Fruit fly (Drosophila melanogaster) whole organism, embryonic: ENCODE data around the gene Tasp1.
A peak's percentile ranks its signal among the peaks of the same experiment; 100 is the strongest.

Source experiments
- B-H2 ChIP-seq: fragments of 200-800 bp; sonication (Bioruptor generic); optimal IDR thresholded peaks from 2 replicates; lab custom pipeline; 2018; ENCODE audit warnings: missing biosample characterization, mild to moderate bottlenecking, missing genetic modification characterization
- Blimp-1 ChIP-seq: fragments of 200-800 bp; sonication (Bioruptor generic); optimal IDR thresholded peaks from 3 replicates; lab custom pipeline; 2018; ENCODE audit warnings: missing biosample characterization, missing genetic modification characterization, mild to moderate bottlenecking, moderate library complexity, missing genetic modification reagents
- CG10321 ChIP-seq: fragments of 200-800 bp; sonication (Bioruptor generic); IDR thresholded peaks from 2 replicates; pipeline ENCODE4 v1.3.6; 2022; ENCODE audit warnings: missing biosample characterization, missing genetic modification characterization
- CG10462 ChIP-seq: fragments of 200-800 bp; sonication (Bioruptor generic); optimal IDR thresholded peaks from 2 replicates; lab custom pipeline; 2016; ENCODE audit warnings: missing biosample characterization, missing genetic modification characterization
- CG12104 ChIP-seq: fragments of 200-800 bp; sonication (Bioruptor generic); optimal IDR thresholded peaks from 3 replicates; lab custom pipeline; 2016; ENCODE audit warnings: missing biosample characterization, missing genetic modification characterization
- CG12744 ChIP-seq: fragments of 200-800 bp; sonication (Bioruptor generic); optimal IDR thresholded peaks from 2 replicates; lab custom pipeline; 2016; ENCODE audit warnings: missing biosample characterization, missing genetic modification characterization
- CG14860 ChIP-seq: fragments of 200-800 bp; sonication (Bioruptor generic); IDR thresholded peaks from 3 replicates; pipeline ENCODE4 v1.3.6; 2022; ENCODE audit warnings: missing biosample characterization, missing genetic modification characterization; ENCODE audit not compliant: partially characterized antibody
- CG14965 ChIP-seq: fragments of 200-800 bp; sonication (Bioruptor generic); optimal IDR thresholded peaks from 2 replicates; lab custom pipeline; 2016; ENCODE audit warnings: missing biosample characterization, missing genetic modification characterization, borderline replicate concordance
- CG15514 ChIP-seq: fragments of 200-800 bp; sonication (Bioruptor generic); optimal IDR thresholded peaks from 3 replicates; lab custom pipeline; 2017; ENCODE audit warnings: missing biosample characterization, missing genetic modification characterization, mild to moderate bottlenecking, moderate library complexity, missing genetic modification reagents
- CG16779 ChIP-seq: fragments of 200-800 bp; sonication (Bioruptor generic); IDR thresholded peaks from 2 replicates; pipeline ENCODE4 v1.3.6; 2022; ENCODE audit warnings: missing biosample characterization, missing genetic modification characterization
- CG17361 ChIP-seq: fragments of 200-800 bp; sonication (Bioruptor generic); IDR thresholded peaks from 3 replicates; pipeline ENCODE4 v1.3.6; 2022; ENCODE audit warnings: missing biosample characterization, missing genetic modification characterization
- CG17912 ChIP-seq: fragments of 200-800 bp; sonication (Bioruptor generic); optimal IDR thresholded peaks from 2 replicates; lab custom pipeline; 2018; ENCODE audit warnings: missing biosample characterization, mild to moderate bottlenecking, missing genetic modification characterization
- CG30020 ChIP-seq: fragments of 200-800 bp; optimal IDR thresholded peaks from 2 replicates; lab custom pipeline; 2019; ENCODE audit warnings: missing biosample characterization, mild to moderate bottlenecking, missing genetic modification characterization, moderate library complexity
- CG31224 ChIP-seq: fragments of 200-800 bp; sonication (Bioruptor generic); IDR thresholded peaks from 2 replicates; pipeline ENCODE4 v1.3.6; 2022; ENCODE audit warnings: missing biosample characterization, missing genetic modification characterization
- CG32532 ChIP-seq: fragments of 200-800 bp; sonication (Bioruptor generic); IDR thresholded peaks from 2 replicates; pipeline ENCODE4 v1.3.6; 2022; ENCODE audit warnings: missing biosample characterization, missing genetic modification characterization
- CG3407 ChIP-seq: fragments of 200-800 bp; sonication (Bioruptor generic); optimal IDR thresholded peaks from 2 replicates; lab custom pipeline; 2018; ENCODE audit warnings: missing biosample characterization, mild to moderate bottlenecking, missing genetic modification characterization
- CG4282 ChIP-seq: fragments of 200-800 bp; sonication (Bioruptor generic); optimal IDR thresholded peaks from 2 replicates; lab custom pipeline; 2016; ENCODE audit warnings: missing biosample characterization, missing genetic modification characterization
- CG4617 ChIP-seq: fragments of 200-800 bp; sonication (Bioruptor generic); optimal IDR thresholded peaks from 3 replicates; lab custom pipeline; 2016; ENCODE audit warnings: missing biosample characterization, missing genetic modification characterization, borderline replicate concordance
- CG4707 ChIP-seq: fragments of 200-800 bp; sonication (Bioruptor generic); optimal IDR thresholded peaks from 2 replicates; lab custom pipeline; 2018; ENCODE audit warnings: missing biosample characterization, mild to moderate bottlenecking, missing genetic modification characterization, moderate library complexity
- CG4730 ChIP-seq: fragments of 200-800 bp; sonication (Bioruptor generic); IDR thresholded peaks from 2 replicates; pipeline ENCODE4 v1.3.6; 2022; ENCODE audit warnings: missing biosample characterization, missing genetic modification characterization
- CG6654 ChIP-seq: fragments of 200-800 bp; sonication (Bioruptor generic); optimal IDR thresholded peaks from 2 replicates; lab custom pipeline; 2017; ENCODE audit warnings: missing biosample characterization, mild to moderate bottlenecking, missing genetic modification characterization
- CG7839 ChIP-seq: fragments of 200-800 bp; sonication (Bioruptor generic); optimal IDR thresholded peaks from 3 replicates; lab custom pipeline; 2018; ENCODE audit warnings: missing biosample characterization, mild to moderate bottlenecking, missing genetic modification characterization, moderate library complexity
- CG9609 ChIP-seq: fragments of 200-800 bp; sonication (Bioruptor generic); optimal IDR thresholded peaks from 3 replicates; lab custom pipeline; 2016; ENCODE audit warnings: missing biosample characterization, missing genetic modification characterization
- Dbx ChIP-seq: fragments of 200-800 bp; sonication (Bioruptor generic); IDR thresholded peaks from 3 replicates; pipeline ENCODE4 v1.3.6; 2022; ENCODE audit warnings: missing biosample characterization, missing genetic modification characterization
- Dfd ChIP-seq, 2 experiments: fragments of >200 bp; optimal IDR thresholded peaks; 2 replicates each; lab custom pipeline; 2017; ENCODE audit warnings: missing biosample characterization in 2 of 2, missing genetic modification characterization in 2 of 2
- H15 ChIP-seq: fragments of 200-800 bp; sonication (Bioruptor generic); IDR thresholded peaks from 3 replicates; pipeline ENCODE4 v1.3.6; 2022; ENCODE audit warnings: missing biosample characterization, missing genetic modification characterization
- Hr51 ChIP-seq, 2 experiments: fragments of 200-800 bp; sonication (Bioruptor generic); optimal IDR thresholded peaks; 2 replicates in 1 of 2; 3 replicates in 1 of 2; lab custom pipeline; 2016 to 2018; ENCODE audit warnings: missing biosample characterization in 2 of 2, missing genetic modification characterization in 2 of 2, mild to moderate bottlenecking in 1 of 2, moderate library complexity in 1 of 2
- Mad ChIP-seq: fragments of 200-800 bp; sonication (Bioruptor generic); optimal IDR thresholded peaks from 2 replicates; lab custom pipeline; 2016; ENCODE audit warnings: missing biosample characterization, missing genetic modification characterization
- Mrtf ChIP-seq: fragments of 200-800 bp; sonication (Bioruptor generic); IDR thresholded peaks from 3 replicates; pipeline ENCODE4 v1.3.6; 2022; ENCODE audit warnings: missing biosample characterization, missing genetic modification characterization
- Optix ChIP-seq: fragments of 200-800 bp; sonication (Bioruptor generic); IDR thresholded peaks from 3 replicates; pipeline ENCODE4 v1.3.6; 2022; ENCODE audit warnings: missing biosample characterization, missing genetic modification characterization
- PHDP ChIP-seq: fragments of 200-800 bp; sonication (Bioruptor generic); optimal IDR thresholded peaks from 3 replicates; lab custom pipeline; 2018; ENCODE audit warnings: missing biosample characterization, mild to moderate bottlenecking, missing genetic modification characterization, moderate library complexity
- Ptx1 ChIP-seq: fragments of 200-800 bp; sonication (Bioruptor generic); IDR thresholded peaks from 2 replicates; pipeline ENCODE4 v1.3.6; 2022; ENCODE audit warnings: missing biosample characterization, missing genetic modification characterization
- Rfx ChIP-seq: fragments of 200-800 bp; sonication (Bioruptor generic); IDR thresholded peaks from 2 replicates; pipeline ENCODE4 v1.3.6; 2022; ENCODE audit warnings: missing biosample characterization, missing genetic modification characterization
- Scr ChIP-seq: fragments of 200-800 bp; sonication (Bioruptor generic); IDR thresholded peaks from 2 replicates; pipeline ENCODE4 v1.3.6; 2022; ENCODE audit warnings: missing biosample characterization, missing genetic modification characterization; ENCODE audit not compliant: partially characterized antibody
- Side ChIP-seq: fragments of 200-800 bp; sonication (Bioruptor generic); optimal IDR thresholded peaks from 2 replicates; lab custom pipeline; 2016; ENCODE audit warnings: missing biosample characterization, missing genetic modification characterization
- Xbp1 ChIP-seq: fragments of 200-800 bp; sonication (Bioruptor generic); optimal IDR thresholded peaks from 3 replicates; lab custom pipeline; 2016; ENCODE audit warnings: missing biosample characterization, mild to moderate bottlenecking, missing genetic modification characterization
- Xrp1 ChIP-seq: fragments of 200-800 bp; sonication (Bioruptor generic); IDR thresholded peaks from 2 replicates; pipeline ENCODE4 v1.3.6; 2022; ENCODE audit warnings: missing biosample characterization, missing genetic modification characterization
- aop ChIP-seq: fragments of 200-800 bp; sonication (Bioruptor generic); IDR thresholded peaks from 2 replicates; pipeline ENCODE4 v1.3.6; 2022; ENCODE audit warnings: missing biosample characterization, missing genetic modification characterization
- dmrt11E ChIP-seq: fragments of 200-800 bp; sonication (Bioruptor generic); optimal IDR thresholded peaks from 3 replicates; lab custom pipeline; 2018; ENCODE audit warnings: missing biosample characterization, mild to moderate bottlenecking, missing genetic modification characterization, moderate library complexity
- dysf ChIP-seq: fragments of 200-800 bp; sonication (Bioruptor generic); IDR thresholded peaks from 3 replicates; pipeline ENCODE4 v1.3.6; 2022; ENCODE audit warnings: missing biosample characterization, missing genetic modification characterization
- esg ChIP-seq: fragments of 200-800 bp; sonication (Bioruptor generic); conservative IDR thresholded peaks from 2 replicates; pipeline ENCODE4 v1.3.6; 2022; ENCODE audit warnings: missing biosample characterization, missing genetic modification characterization
- gfzf ChIP-seq: fragments of 200-800 bp; sonication (Bioruptor generic); optimal IDR thresholded peaks from 2 replicates; lab custom pipeline; 2016; ENCODE audit warnings: missing biosample characterization, mild to moderate bottlenecking, missing genetic modification characterization, moderate library complexity
- jumu ChIP-seq: fragments of 200-800 bp; sonication (Bioruptor generic); optimal IDR thresholded peaks from 3 replicates; lab custom pipeline; 2016; ENCODE audit warnings: missing biosample characterization, missing genetic modification characterization
- kni ChIP-seq: fragments of 200-800 bp; sonication (Bioruptor generic); optimal IDR thresholded peaks from 3 replicates; lab custom pipeline; 2017; ENCODE audit warnings: mild to moderate bottlenecking, missing biosample characterization, missing genetic modification reagents, missing genetic modification characterization
- mirr ChIP-seq: fragments of 200-800 bp; sonication (Bioruptor generic); optimal IDR thresholded peaks from 3 replicates; lab custom pipeline; 2018; ENCODE audit warnings: missing biosample characterization, mild to moderate bottlenecking, missing genetic modification characterization
- ttk ChIP-seq: fragments of 200-800 bp; sonication (Bioruptor generic); IDR thresholded peaks from 2 replicates; pipeline ENCODE4 v2.1.2; 2022; ENCODE audit warnings: missing biosample characterization, missing genetic modification characterization
- vvl ChIP-seq: fragments of 200-800 bp; sonication (Bioruptor generic); IDR thresholded peaks from 2 replicates; pipeline ENCODE4 v1.3.6; 2022; ENCODE audit warnings: missing biosample characterization, missing genetic modification characterization
- zfh1 ChIP-seq: fragments of 200-800 bp; sonication (Bioruptor generic); IDR thresholded peaks from 3 replicates; pipeline ENCODE4 v1.3.6; 2022; ENCODE audit warnings: missing biosample characterization, missing genetic modification characterization

Gene Tasp1

dm6 chr3L:16128973-16129745 lies 41.8 kb upstream of the Tasp1 start, which contains the start of gene SsRbeta (continued):
- TF ChIP-seq dmrt11E (tag; lab: Kevin White, UChicago) (peak; percentile 38), CG4282 (GFP tag; lab: Kevin White, UChicago) (no peak), jumu (GFP tag; lab: Kevin White, UChicago) (no peak), CG9609 (GFP tag; lab: Kevin White, UChicago) (peak; percentile 23), Mrtf (GFP tag; lab: Robert Waterston, UW) (peak; percentile 50; the same call in 1 of the 3 replicates), gfzf (GFP tag; lab: Kevin White, UChicago) (peak; percentile 51), CG3407 (GFP tag; lab: Kevin White, UChicago) (no peak), CG10462 (GFP tag; lab: Kevin White, UChicago) (no peak), dysf (GFP tag; lab: Robert Waterston, UW) (no peak; the same call in 2 of the 3 replicates), Dbx (GFP tag; lab: Robert Waterston, UW) (peak; percentile 20; the same call in 2 of the 3 replicates), ttk (peak; percentile 50), CG12104 (GFP tag; lab: Kevin White, UChicago) (peak; percentile 45), zfh1 (GFP tag; lab: Robert Waterston, UW) (peak; percentile 79), CG14860 (GFP tag; lab: Robert Waterston, UW) (peak; percentile 43; the same call in 2 of the 3 replicates), Xrp1 (GFP tag; lab: Robert Waterston, UW) (peak; percentile 56), PHDP (tag; lab: Kevin White, UChicago) (peak; percentile 7), aop (0 out of 2 replicates have a peak, but pooled peaks have one; percentile 4), CG14965 (GFP tag; lab: Kevin White, UChicago) (no peak), CG17912 (GFP tag; lab: Kevin White, UChicago) (peak; percentile 55), CG32532 (GFP tag; lab: Robert Waterston, UW) (peak; percentile 85), Scr (GFP tag; lab: Robert Waterston, UW) (peak; percentile 72), Dfd (GFP tag; optimal IDR thresholded peaks at IDR 0.05; lab: Kevin White, UChicago) (no peak), mirr (peak; percentile 3), CG4730 (GFP tag; lab: Robert Waterston, UW) (peak; percentile 37), esg (GFP tag; lab: Robert Waterston, UW) (peak; percentile 41), CG6654 (GFP tag; lab: Kevin White, UChicago) (no peak), B-H2 (GFP tag; lab: Kevin White, UChicago) (peak; percentile 29), kni (GFP tag; lab: Kevin White, UChicago) (peak; percentile 5), Ptx1 (GFP tag; lab: Robert Waterston, UW) (peak; percentile 4; the same call in 1 of the 2 replicates), CG30020 (tag; lab: Kevin White, UChicago) (peak; percentile 51), Hr51 (GFP tag; optimal IDR thresholded peaks at IDR 0.05; lab: Kevin White, UChicago) (peak; percentile 3 to 57), CG10321 (GFP tag; lab: Robert Waterston, UW) (peak; percentile 31; the same call in 1 of the 2 replicates), CG4617 (GFP tag; lab: Kevin White, UChicago) (no peak), CG17361 (GFP tag; lab: Robert Waterston, UW) (peak; percentile 81), Rfx (GFP tag; lab: Robert Waterston, UW) (peak; percentile 66), H15 (GFP tag; lab: Robert Waterston, UW) (peak; percentile 51; the same call in 2 of the 3 replicates), Side (GFP tag; lab: Kevin White, UChicago) (no peak), vvl (GFP tag; lab: Robert Waterston, UW) (peak; percentile 32), CG4707 (peak; percentile 41), CG31224 (0 out of 2 replicates have a peak, but pooled peaks have one; percentile 48), CG15514 (GFP tag; lab: Kevin White, UChicago) (peak; percentile 79), Xbp1 (peak; percentile 48), Blimp-1 (peak; percentile 49), CG7839 (tag; lab: Kevin White, UChicago) (peak; percentile 9), Optix (GFP tag; lab: Robert Waterston, UW) (no peak), Mad (GFP tag; lab: Kevin White, UChicago) (no peak), CG12744 (GFP tag; lab: Kevin White, UChicago) (no peak), CG16779 (GFP tag; lab: Robert Waterston, UW) (peak; percentile 46; the same call in 1 of the 2 replicates)
